Fruit fly (Drosophila melanogaster) whole organism, embryonic: ENCODE data around the gene RluA-1.

Experiments used
- CG11085 ChIP-seq: fragments of 200-800 bp; sonication (Bioruptor generic); IDR thresholded peaks from 2 replicates; pipeline ENCODE4 v1.3.6; 2022; ENCODE audit warnings: missing biosample characterization, missing genetic modification characterization
- CG11723 ChIP-seq: fragments of 200-800 bp; sonication (Bioruptor generic); optimal IDR thresholded peaks from 2 replicates; lab custom pipeline; 2017; ENCODE audit warnings: missing biosample characterization, mild to moderate bottlenecking, missing genetic modification characterization
- CG12071 ChIP-seq: fragments of 200-800 bp; sonication (Bioruptor generic); optimal IDR thresholded peaks from 3 replicates; lab custom pipeline; 2018; ENCODE audit warnings: missing biosample characterization, mild to moderate bottlenecking, missing genetic modification characterization
- CG13424 ChIP-seq: fragments of 200-800 bp; sonication (Bioruptor generic); optimal IDR thresholded peaks from 2 replicates; lab custom pipeline; 2019; ENCODE audit warnings: missing biosample characterization, mild to moderate bottlenecking, missing genetic modification characterization, moderate library complexity
- CG14860 ChIP-seq: fragments of 200-800 bp; sonication (Bioruptor generic); IDR thresholded peaks from 3 replicates; pipeline ENCODE4 v1.3.6; 2022; ENCODE audit warnings: missing biosample characterization, missing genetic modification characterization; ENCODE audit not compliant: partially characterized antibody
- CG1647 ChIP-seq: fragments of 200-800 bp; sonication (Bioruptor generic); optimal IDR thresholded peaks from 3 replicates; lab custom pipeline; 2016; ENCODE audit warnings: missing biosample characterization, missing genetic modification characterization
- CG17361 ChIP-seq: fragments of 200-800 bp; sonication (Bioruptor generic); IDR thresholded peaks from 3 replicates; pipeline ENCODE4 v1.3.6; 2022; ENCODE audit warnings: missing biosample characterization, missing genetic modification characterization
- CG17829 ChIP-seq: fragments of 200-800 bp; optimal IDR thresholded peaks from 2 replicates; lab custom pipeline; 2019; ENCODE audit warnings: missing biosample characterization, mild to moderate bottlenecking, missing genetic modification characterization, moderate library complexity
- CG17912 ChIP-seq: fragments of 200-800 bp; sonication (Bioruptor generic); optimal IDR thresholded peaks from 2 replicates; lab custom pipeline; 2018; ENCODE audit warnings: missing biosample characterization, mild to moderate bottlenecking, missing genetic modification characterization
- CG2129 ChIP-seq: fragments of 200-800 bp; sonication (Bioruptor generic); IDR thresholded peaks from 2 replicates; pipeline ENCODE4 v1.3.6; 2022; ENCODE audit warnings: missing biosample characterization, missing genetic modification characterization; ENCODE audit not compliant: partially characterized antibody
- CG32532 ChIP-seq: fragments of 200-800 bp; sonication (Bioruptor generic); IDR thresholded peaks from 2 replicates; pipeline ENCODE4 v1.3.6; 2022; ENCODE audit warnings: missing biosample characterization, missing genetic modification characterization
- CG4617 ChIP-seq: fragments of 200-800 bp; sonication (Bioruptor generic); optimal IDR thresholded peaks from 3 replicates; lab custom pipeline; 2016; ENCODE audit warnings: missing biosample characterization, missing genetic modification characterization, borderline replicate concordance
- CG4820 ChIP-seq: fragments of 200-800 bp; sonication (Bioruptor generic); optimal IDR thresholded peaks from 3 replicates; lab custom pipeline; 2016; ENCODE audit warnings: missing biosample characterization, missing genetic modification characterization
- CG7271 ChIP-seq: fragments of 200-800 bp; sonication (Bioruptor generic); optimal IDR thresholded peaks from 2 replicates; lab custom pipeline; 2018; ENCODE audit warnings: missing biosample characterization, mild to moderate bottlenecking, missing genetic modification characterization, moderate library complexity
- CG7928 ChIP-seq: fragments of 200-800 bp; sonication (Bioruptor generic); optimal IDR thresholded peaks from 2 replicates; lab custom pipeline; 2017; ENCODE audit warnings: missing biosample characterization, mild to moderate bottlenecking, missing genetic modification characterization
- CTCF ChIP-seq: fragments of 200-800 bp; sonication (Bioruptor generic); optimal IDR thresholded peaks from 2 replicates; lab custom pipeline; 2017; ENCODE audit warnings: missing biosample characterization, mild to moderate bottlenecking, missing genetic modification characterization, moderate library complexity
- D19B ChIP-seq: fragments of 200-800 bp; sonication (Bioruptor generic); optimal IDR thresholded peaks from 2 replicates; lab custom pipeline; 2017; ENCODE audit warnings: missing biosample characterization, mild to moderate bottlenecking, missing genetic modification characterization
- Dbx ChIP-seq: fragments of 200-800 bp; sonication (Bioruptor generic); IDR thresholded peaks from 3 replicates; pipeline ENCODE4 v1.3.6; 2022; ENCODE audit warnings: missing biosample characterization, missing genetic modification characterization
- Dp ChIP-seq: fragments of 200-800 bp; sonication (Bioruptor generic); optimal IDR thresholded peaks from 2 replicates; lab custom pipeline; 2018; ENCODE audit warnings: missing biosample characterization, mild to moderate bottlenecking, missing genetic modification characterization, moderate library complexity
- GATAe ChIP-seq: fragments of 200-800 bp; sonication (Bioruptor generic); conservative IDR thresholded peaks from 2 replicates; pipeline ENCODE4 v1.3.6; 2022; ENCODE audit warnings: missing biosample characterization, missing genetic modification characterization
- H15 ChIP-seq: fragments of 200-800 bp; sonication (Bioruptor generic); IDR thresholded peaks from 3 replicates; pipeline ENCODE4 v1.3.6; 2022; ENCODE audit warnings: missing biosample characterization, missing genetic modification characterization
- HLH4C ChIP-seq: fragments of 200-800 bp; sonication (Bioruptor generic); IDR thresholded peaks from 3 replicates; pipeline ENCODE4 v1.3.6; 2022; ENCODE audit warnings: missing biosample characterization, missing genetic modification characterization; ENCODE audit not compliant: partially characterized antibody
- HmgD ChIP-seq: fragments of 200-800 bp; sonication (Bioruptor generic); optimal IDR thresholded peaks from 3 replicates; lab custom pipeline; 2016; ENCODE audit warnings: missing biosample characterization, missing genetic modification characterization
- Hsf ChIP-seq: fragments of 200-800 bp; sonication (Bioruptor generic); optimal IDR thresholded peaks from 3 replicates; lab custom pipeline; 2016; ENCODE audit warnings: missing biosample characterization, missing genetic modification characterization
- Lim3 ChIP-seq: fragments of 200-800 bp; sonication (Bioruptor generic); IDR thresholded peaks from 2 replicates; pipeline ENCODE4 v1.3.6; 2022; ENCODE audit warnings: missing biosample characterization, missing genetic modification characterization
- Mes4 ChIP-seq: fragments of 200-800 bp; sonication (Bioruptor generic); optimal IDR thresholded peaks from 2 replicates; lab custom pipeline; 2016; ENCODE audit warnings: missing biosample characterization, missing genetic modification characterization
- Nf-YC ChIP-seq: fragments of 200-800 bp; optimal IDR thresholded peaks from 3 replicates; lab custom pipeline; 2019; ENCODE audit warnings: missing biosample characterization, mild to moderate bottlenecking, missing genetic modification characterization, moderate library complexity
- Ravus ChIP-seq: fragments of 200-800 bp; sonication (Bioruptor generic); IDR thresholded peaks from 2 replicates; pipeline ENCODE4 v1.3.6; 2022; ENCODE audit warnings: missing biosample characterization, missing genetic modification characterization
- Sin3A ChIP-seq: fragments of >200 bp; optimal IDR thresholded peaks from 2 replicates; lab custom pipeline; 2018
- Spps ChIP-seq: fragments of 200-800 bp; sonication (Bioruptor generic); optimal IDR thresholded peaks from 2 replicates; lab custom pipeline; 2018; ENCODE audit warnings: missing biosample characterization, mild to moderate bottlenecking, missing genetic modification characterization
- Tbp ChIP-seq: fragments of >200 bp; optimal IDR thresholded peaks from 2 replicates; lab custom pipeline; 2018; ENCODE audit warnings: missing biosample characterization, missing genetic modification characterization
- Xbp1 ChIP-seq: fragments of 200-800 bp; sonication (Bioruptor generic); optimal IDR thresholded peaks from 3 replicates; lab custom pipeline; 2016; ENCODE audit warnings: missing biosample characterization, mild to moderate bottlenecking, missing genetic modification characterization
- amos ChIP-seq: fragments of 200-800 bp; sonication (Bioruptor generic); IDR thresholded peaks from 2 replicates; pipeline ENCODE4 v1.3.6; 2022; ENCODE audit warnings: missing biosample characterization, missing genetic modification characterization; ENCODE audit not compliant: partially characterized antibody
- ash1 ChIP-seq: fragments of 200-800 bp; sonication (Bioruptor generic); optimal IDR thresholded peaks from 2 replicates; lab custom pipeline; 2018; ENCODE audit warnings: missing biosample characterization, mild to moderate bottlenecking, missing genetic modification characterization
- az2 ChIP-seq: fragments of 200-800 bp; sonication (Bioruptor generic); optimal IDR thresholded peaks from 3 replicates; lab custom pipeline; 2016; ENCODE audit warnings: missing biosample characterization, missing genetic modification characterization
- bab2 ChIP-seq: fragments of 200-800 bp; sonication (Bioruptor generic); optimal IDR thresholded peaks from 2 replicates; lab custom pipeline; 2016; ENCODE audit warnings: missing biosample characterization, missing genetic modification characterization
- br ChIP-seq: fragments of >200 bp; optimal IDR thresholded peaks from 2 replicates; lab custom pipeline; 2017
- cg ChIP-seq: fragments of 200-800 bp; sonication (Bioruptor generic); optimal IDR thresholded peaks from 3 replicates; lab custom pipeline; 2019; ENCODE audit warnings: missing biosample characterization, mild to moderate bottlenecking, missing genetic modification characterization, moderate library complexity
- ewg ChIP-seq: fragments of 200-800 bp; sonication (Bioruptor generic); optimal IDR thresholded peaks from 3 replicates; lab custom pipeline; 2017; ENCODE audit warnings: mild to moderate bottlenecking, missing biosample characterization, missing genetic modification reagents, missing genetic modification characterization
- fru ChIP-seq: fragments of >200 bp; optimal IDR thresholded peaks from 2 replicates; lab custom pipeline; 2017
- ind ChIP-seq: fragments of 200-800 bp; sonication (Bioruptor generic); optimal IDR thresholded peaks from 3 replicates; lab custom pipeline; 2016; ENCODE audit warnings: missing biosample characterization, missing genetic modification characterization
- mld ChIP-seq: fragments of 200-800 bp; sonication (Bioruptor generic); IDR thresholded peaks from 3 replicates; pipeline ENCODE4 v1.3.6; 2022; ENCODE audit warnings: missing biosample characterization, missing genetic modification characterization; ENCODE audit not compliant: partially characterized antibody
- nerfin-1 ChIP-seq: fragments of 200-800 bp; sonication (Bioruptor generic); optimal IDR thresholded peaks from 3 replicates; lab custom pipeline; 2019; ENCODE audit warnings: missing biosample characterization, mild to moderate bottlenecking, missing genetic modification characterization, moderate library complexity
- nmo ChIP-seq: fragments of 200-800 bp; sonication (Bioruptor generic); optimal IDR thresholded peaks from 2 replicates; lab custom pipeline; 2018; ENCODE audit warnings: missing biosample characterization, mild to moderate bottlenecking, missing genetic modification characterization, moderate library complexity
- nom ChIP-seq: fragments of 200-800 bp; sonication (Bioruptor generic); optimal IDR thresholded peaks from 2 replicates; lab custom pipeline; 2017; ENCODE audit warnings: missing biosample characterization, missing genetic modification characterization, mild to moderate bottlenecking, moderate library complexity, missing genetic modification reagents
- psq ChIP-seq: fragments of 200-800 bp; sonication (Bioruptor generic); optimal IDR thresholded peaks from 2 replicates; lab custom pipeline; 2017; ENCODE audit warnings: missing biosample characterization, missing genetic modification characterization
- ro ChIP-seq: fragments of 200-800 bp; sonication (Bioruptor generic); IDR thresholded peaks from 2 replicates; pipeline ENCODE4 v1.3.6; 2022; ENCODE audit warnings: missing biosample characterization, missing genetic modification characterization
- sens-2 ChIP-seq: fragments of 200-800 bp; sonication (Bioruptor generic); IDR thresholded peaks from 2 replicates; pipeline ENCODE4 v1.3.6; 2022; ENCODE audit warnings: missing biosample characterization, missing genetic modification characterization
- sima ChIP-seq: fragments of 200-800 bp; sonication (Bioruptor generic); optimal IDR thresholded peaks from 2 replicates; lab custom pipeline; 2016; ENCODE audit warnings: missing biosample characterization, missing genetic modification characterization
- stwl ChIP-seq: fragments of 200-800 bp; sonication (Bioruptor generic); optimal IDR thresholded peaks from 3 replicates; lab custom pipeline; 2018; ENCODE audit warnings: missing biosample characterization, mild to moderate bottlenecking, missing genetic modification characterization, moderate library complexity
- tap ChIP-seq: fragments of 200-800 bp; optimal IDR thresholded peaks from 3 replicates; lab custom pipeline; 2019; ENCODE audit warnings: missing biosample characterization, mild to moderate bottlenecking, missing genetic modification characterization, moderate library complexity
- vnd ChIP-seq: fragments of 200-800 bp; sonication (Bioruptor generic); IDR thresholded peaks from 3 replicates; pipeline ENCODE4 v1.3.6; 2022; ENCODE audit warnings: missing biosample characterization, missing genetic modification characterization; ENCODE audit not compliant: partially characterized antibody
- zen ChIP-seq: fragments of 200-800 bp; sonication (Bioruptor generic); optimal IDR thresholded peaks from 3 replicates; lab custom pipeline; 2018; ENCODE audit warnings: missing biosample characterization, mild to moderate bottlenecking, missing genetic modification characterization, moderate library complexity

The RluA-1 gene

dm6 chr2L:10439174-10439573, 35.0 kb downstream of the RluA-1 start, which contains the start of gene Nse4 (continued):
- no peak for TF ChIP-seq ewg
- no peak for TF ChIP-seq cg (GFP tag; lab: Kevin White, UChicago)
- TF ChIP-seq vnd (GFP tag; lab: Robert Waterston, UW), result peak; percentile 88
- no peak for TF ChIP-seq CG7928 (GFP tag; lab: Kevin White, UChicago)
- TF ChIP-seq CG11723 (GFP tag; lab: Kevin White, UChicago), result no peak
- TF ChIP-seq Spps (tag; lab: Kevin White, UChicago), result no peak
- no peak for TF ChIP-seq Nf-YC (tag; lab: Kevin White, UChicago)
- peak; percentile 41 for TF ChIP-seq CG4617
- no peak for TF ChIP-seq Dbx (GFP tag; lab: Robert Waterston, UW)
- no peak for TF ChIP-seq CG17912
- no peak for TF ChIP-seq Hsf (GFP tag; lab: Kevin White, UChicago)
- TF ChIP-seq CG32532 (GFP tag; lab: Robert Waterston, UW), result no peak
- TF ChIP-seq psq (GFP tag; lab: Kevin White, UChicago), result no peak
- TF ChIP-seq Dp (GFP tag; lab: Kevin White, UChicago), result peak; percentile 75
- TF ChIP-seq CG12071, result no peak
- peak; percentile 80; the same call in 2 of the 3 replicates for TF ChIP-seq mld
- no peak for TF ChIP-seq CG7271
- TF ChIP-seq CG17829 (tag; lab: Kevin White, UChicago), result peak; percentile 10
- no peak for TF ChIP-seq ash1 (GFP tag; lab: Kevin White, UChicago)
- TF ChIP-seq nmo (GFP tag; lab: Kevin White, UChicago), result peak; percentile 15
- TF ChIP-seq CG14860 (GFP tag; lab: Robert Waterston, UW), result peak; percentile 93
- no peak for TF ChIP-seq CG1647
- peak; percentile 94 for TF ChIP-seq HLH4C (GFP tag; lab: Robert Waterston, UW)
- no peak for TF ChIP-seq Mes4 (GFP tag; lab: Kevin White, UChicago)
- TF ChIP-seq nom (GFP tag; lab: Kevin White, UChicago), result no peak
- TF ChIP-seq sima (GFP tag; lab: Kevin White, UChicago), result no peak
- TF ChIP-seq Lim3 (GFP tag; lab: Robert Waterston, UW), result no peak
- TF ChIP-seq CG4820 (GFP tag; lab: Kevin White, UChicago), result no peak
- no peak for TF ChIP-seq CTCF (GFP tag; lab: Kevin White, UChicago)
- no peak for TF ChIP-seq Sin3A (lab: Kevin White, UChicago)
- TF ChIP-seq GATAe (GFP tag; lab: Robert Waterston, UW), result no peak
- no peak for TF ChIP-seq CG2129 (GFP tag; lab: Robert Waterston, UW)
- no peak for TF ChIP-seq Xbp1 (GFP tag; lab: Kevin White, UChicago)
- TF ChIP-seq D19B (GFP tag; lab: Kevin White, UChicago), result no peak
- TF ChIP-seq H15 (GFP tag; lab: Robert Waterston, UW), result no peak
- no peak for TF ChIP-seq sens-2 (GFP tag; lab: Robert Waterston, UW)
- TF ChIP-seq zen (tag; lab: Kevin White, UChicago), result peak; percentile 15
- TF ChIP-seq ind, result no peak
- TF ChIP-seq ro (GFP tag; lab: Robert Waterston, UW), result no peak
- TF ChIP-seq az2, result no peak
- no peak for TF ChIP-seq Ravus
- no peak for TF ChIP-seq CG17361 (GFP tag; lab: Robert Waterston, UW)
- TF ChIP-seq bab2, result no peak
- no peak for TF ChIP-seq Tbp (GFP tag; lab: Kevin White, UChicago)
- peak; percentile 79 for TF ChIP-seq stwl (tag; lab: Kevin White, UChicago)
- no peak for TF ChIP-seq HmgD (GFP tag; lab: Kevin White, UChicago)
- TF ChIP-seq CG13424 (tag; lab: Kevin White, UChicago), result no peak
- TF ChIP-seq br (lab: Kevin White, UChicago), result no peak
- peak; percentile 84; the same call in 1 of the 2 replicates for TF ChIP-seq amos (GFP tag; lab: Robert Waterston, UW)
- no peak for TF ChIP-seq tap
- TF ChIP-seq CG11085, result no peak
- TF ChIP-seq nerfin-1 (tag; lab: Kevin White, UChicago), result no peak
- TF ChIP-seq fru, result no peak
